Worm (Caenorhabditis elegans) whole organism, mixed stage, embryonic: ENCODE data around the gene cysl-2.

Experiments
- bed-3 ChIP-seq: fragments of 200-800 bp; sonication (Bioruptor generic); optimal IDR thresholded peaks from 3 replicates; lab custom pipeline; 2018; ENCODE audit warnings: mild to moderate bottlenecking, missing genetic modification characterization, moderate library complexity, missing compliant biosample characterization
- ces-1 ChIP-seq: fragments of 150-350 bp; optimal IDR thresholded peaks from 2 replicates; lab custom pipeline; 2014; ENCODE audit warnings: missing biosample characterization, missing genetic modification reagents, missing genetic modification characterization
- elt-3 ChIP-seq: fragments of 150-350 bp; optimal IDR thresholded peaks from 2 replicates; lab custom pipeline; 2014; ENCODE audit warnings: missing biosample characterization, missing genetic modification characterization
- nhr-237 ChIP-seq: fragments of 150-350 bp; optimal IDR thresholded peaks from 2 replicates; lab custom pipeline; 2014; ENCODE audit warnings: missing biosample characterization, missing genetic modification characterization
- pha-4 ChIP-seq: fragments of 150-350 bp; optimal IDR thresholded peaks from 2 replicates; lab custom pipeline; 2018; ENCODE audit warnings: missing biosample characterization, missing genetic modification reagents, missing genetic modification characterization
- unc-62 ChIP-seq: fragments of 150-350 bp; optimal IDR thresholded peaks from 2 replicates; lab custom pipeline; 2014; ENCODE audit warnings: missing biosample characterization, missing genetic modification reagents, missing genetic modification characterization

ce11 chrII:14497848-14498247, 3.6 kb upstream of the cysl-2 start, which contains the start of gene dhs-8:
- TF ChIP-seq elt-3 (tag; lab: Kevin White, UChicago) = no peak
- no peak for TF ChIP-seq ces-1 (GFP tag; lab: Kevin White, UChicago)
- no peak for TF ChIP-seq pha-4 (tag; lab: Kevin White, UChicago)
- TF ChIP-seq nhr-237 = no peak
- no peak for TF ChIP-seq bed-3 (GFP tag; lab: Kevin White, UChicago)
- no peak for TF ChIP-seq unc-62
